Worm (Caenorhabditis elegans): ENCODE data around the gene epg-9.

epg-9 gene

ce11 chrIV:2640950-2641349, 40.0 kb downstream of the epg-9 start, which contains the start of the genes mdf-2 and nduv-3 (continued):
- TF ChIP-seq mml-1 (tag; optimal IDR thresholded peaks at IDR 0.05) (no peak), elt-2 (tag; optimal IDR thresholded peaks at IDR 0.05) (peak; percentile 7), pha-4 (tag; optimal IDR thresholded peaks at IDR 0.05) (peak; percentile 76)

ce11 chrIV:2642054-2642453, 41.1 kb downstream of the epg-9 start:
- TF ChIP-seq lin-15B (tag; optimal IDR thresholded peaks at IDR 0.05) (peak; percentile 1), skn-1 (tag; optimal IDR thresholded peaks at IDR 0.05) (peak; percentile 20), ceh-16 (tag; optimal IDR thresholded peaks at IDR 0.05) (no peak)

- TF ChIP-seq fkh-10 (GFP tag; optimal IDR thresholded peaks at IDR 0.05) (no peak), nhr-76 (tag; optimal IDR thresholded peaks at IDR 0.05) (no peak), lin-39 (tag; optimal IDR thresholded peaks at IDR 0.05) (no peak), sea-2 (GFP tag; optimal IDR thresholded peaks at IDR 0.05) (no peak), ztf-4 (tag; optimal IDR thresholded peaks at IDR 0.05) (no peak), daf-12 (tag; optimal IDR thresholded peaks at IDR 0.05) (no peak), nhr-25 (tag; optimal IDR thresholded peaks at IDR 0.05) (no peak), aly-2 (tag; optimal IDR thresholded peaks at IDR 0.05) (no peak), nhr-11 (tag; optimal IDR thresholded peaks at IDR 0.05) (no peak), hmg-11 (tag; optimal IDR thresholded peaks at IDR 0.05) (no peak), nhr-77 (tag; optimal IDR thresholded peaks at IDR 0.05) (no peak), jun-1 (tag; optimal IDR thresholded peaks at IDR 0.05) (no peak), mml-1 (tag; optimal IDR thresholded peaks at IDR 0.05) (no peak), lsy-12 (tag; optimal IDR thresholded peaks at IDR 0.05) (no peak), ceh-9 (tag; optimal IDR thresholded peaks at IDR 0.05) (no peak), unc-62 (GFP tag; optimal IDR thresholded peaks at IDR 0.05) (no peak), egl-5 (tag; optimal IDR thresholded peaks at IDR 0.05) (no peak)
Measured at ce11 chrIV:2642673-2643072, 41.7 kb downstream of the epg-9 start, which contains the start of gene ric-8. Gene ric-8 (plus strand): TSS chrIV:2642973.

- TF ChIP-seq ztf-11 (tag; optimal IDR thresholded peaks at IDR 0.05) (no peak), ceh-28 (tag; optimal IDR thresholded peaks at IDR 0.05) (peak; percentile 88)
Measured at ce11 chrIV:2650031-2650430, 49.1 kb downstream of the epg-9 start.

- TF ChIP-seq sea-2 (GFP tag; optimal IDR thresholded peaks at IDR 0.05): no peak
- TF ChIP-seq unc-39 (tag; optimal IDR thresholded peaks at IDR 0.05): no peak
- no peak for TF ChIP-seq nhr-67 (tag; optimal IDR thresholded peaks at IDR 0.05)
- no peak for TF ChIP-seq lin-15B (tag; optimal IDR thresholded peaks at IDR 0.05)
- TF ChIP-seq nhr-25 (tag; optimal IDR thresholded peaks at IDR 0.05): no peak
- TF ChIP-seq elt-3 (tag; optimal IDR thresholded peaks at IDR 0.05): no peak
- TF ChIP-seq lsy-12 (tag; optimal IDR thresholded peaks at IDR 0.05): no peak
- TF ChIP-seq nhr-237 (tag; optimal IDR thresholded peaks at IDR 0.05): no peak
- TF ChIP-seq ama-1 (optimal IDR thresholded peaks at IDR 0.05): no peak
- TF ChIP-seq jun-1 (tag; optimal IDR thresholded peaks at IDR 0.05): no peak
- no peak for TF ChIP-seq nhr-28 (tag; optimal IDR thresholded peaks at IDR 0.05)
- no peak for TF ChIP-seq elt-2 (tag; optimal IDR thresholded peaks at IDR 0.05)
- TF ChIP-seq elt-1 (tag; optimal IDR thresholded peaks at IDR 0.05): no peak
- TF ChIP-seq ztf-4 (tag; optimal IDR thresholded peaks at IDR 0.05): no peak
- TF ChIP-seq pqm-1 (tag; optimal IDR thresholded peaks at IDR 0.05): no peak
- no peak for TF ChIP-seq egl-27 (tag; optimal IDR thresholded peaks at IDR 0.05)
- TF ChIP-seq tbx-2 (tag; optimal IDR thresholded peaks at IDR 0.05): no peak
- TF ChIP-seq eor-1 (tag; optimal IDR thresholded peaks at IDR 0.05): no peak
- no peak for TF ChIP-seq hmg-11 (tag; optimal IDR thresholded peaks at IDR 0.05)
Measured at ce11 chrIV:2654965-2655364, 54.0 kb downstream of the epg-9 start.

All from whole organism, L3 larva.